Fruit fly (Drosophila melanogaster): ENCODE measurements around the gene CG14324.

DNA sequence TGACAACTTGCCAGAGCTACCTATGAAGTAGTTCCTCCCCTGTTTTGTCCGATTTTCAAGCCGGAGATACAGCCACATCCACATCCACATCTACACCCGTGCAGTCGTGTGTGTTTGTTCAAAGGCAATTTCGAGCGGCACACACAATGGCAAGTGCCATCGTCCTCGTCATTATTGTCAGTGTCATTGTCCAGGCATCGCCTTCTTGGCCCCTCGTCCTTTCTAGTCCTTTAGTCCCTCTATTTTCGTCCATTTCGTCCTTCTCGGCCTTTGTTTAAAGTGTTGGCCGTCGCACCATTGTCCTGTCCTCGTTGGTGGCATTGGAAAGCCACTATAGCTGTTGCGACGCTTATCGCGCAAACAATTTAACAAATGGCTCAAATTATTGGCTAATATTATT lies 15.6 kb downstream of the CG14324 start:
- TF ChIP-seq Dp (GFP tag; optimal IDR thresholded peaks at IDR 0.05) = no peak
- TF ChIP-seq Scr (GFP tag; IDR thresholded peaks at IDR 0.05; ENCODE audit: partially characterized antibody) = no peak
- TF ChIP-seq org-1 (GFP tag; optimal IDR thresholded peaks at IDR 0.05) = no peak
- TF ChIP-seq CG12391 (tag; optimal IDR thresholded peaks at IDR 0.05) = no peak
- no peak for TF ChIP-seq oc (tag; optimal IDR thresholded peaks at IDR 0.05)
- TF ChIP-seq CG15479 (GFP tag; optimal IDR thresholded peaks at IDR 0.05) = no peak
- TF ChIP-seq crc (GFP tag; optimal IDR thresholded peaks at IDR 0.05) = no peak
- TF ChIP-seq CG12219 (GFP tag; optimal IDR thresholded peaks at IDR 0.05) = no peak
- TF ChIP-seq lola (GFP tag; optimal IDR thresholded peaks at IDR 0.05) = no peak
- TF ChIP-seq NC2α (GFP tag; optimal IDR thresholded peaks at IDR 0.05) = no peak
- no peak for TF ChIP-seq tup (GFP tag; optimal IDR thresholded peaks at IDR 0.05)
- TF ChIP-seq CG1792 (GFP tag; optimal IDR thresholded peaks at IDR 0.05) = no peak

Data from whole organism, embryonic.